Fruit fly (Drosophila melanogaster) whole organism, embryonic: ENCODE results near the gene cry.

Experiments used
- Asciz ChIP-seq: fragments of 200-800 bp; sonication (Bioruptor generic); optimal IDR thresholded peaks from 2 replicates; lab custom pipeline; 2017; ENCODE audit warnings: missing biosample characterization, mild to moderate bottlenecking, missing genetic modification characterization, missing genetic modification reagents
- B-H2 ChIP-seq: fragments of 200-800 bp; sonication (Bioruptor generic); optimal IDR thresholded peaks from 2 replicates; lab custom pipeline; 2018; ENCODE audit warnings: missing biosample characterization, mild to moderate bottlenecking, missing genetic modification characterization
- CG14710 ChIP-seq: fragments of 200-800 bp; sonication (Bioruptor generic); optimal IDR thresholded peaks from 3 replicates; lab custom pipeline; 2019; ENCODE audit warnings: missing biosample characterization, mild to moderate bottlenecking, missing genetic modification characterization, moderate library complexity
- CG15479 ChIP-seq: fragments of 200-800 bp; sonication (Bioruptor generic); optimal IDR thresholded peaks from 3 replicates; lab custom pipeline; 2019; ENCODE audit warnings: missing biosample characterization, mild to moderate bottlenecking, missing genetic modification characterization, moderate library complexity
- CG17361 ChIP-seq: fragments of 200-800 bp; sonication (Bioruptor generic); IDR thresholded peaks from 3 replicates; pipeline ENCODE4 v1.3.6; 2022; ENCODE audit warnings: missing biosample characterization, missing genetic modification characterization
- CG17385 ChIP-seq: fragments of 200-800 bp; sonication (Bioruptor generic); optimal IDR thresholded peaks from 3 replicates; lab custom pipeline; 2018; ENCODE audit warnings: missing biosample characterization, mild to moderate bottlenecking, missing genetic modification characterization
- CG17612 ChIP-seq: fragments of 200-800 bp; sonication (Bioruptor generic); IDR thresholded peaks from 2 replicates; pipeline ENCODE4 v1.3.6; 2022; ENCODE audit warnings: missing biosample characterization, missing genetic modification characterization
- CG17912 ChIP-seq: fragments of 200-800 bp; sonication (Bioruptor generic); optimal IDR thresholded peaks from 2 replicates; lab custom pipeline; 2018; ENCODE audit warnings: missing biosample characterization, mild to moderate bottlenecking, missing genetic modification characterization
- CG2875 ChIP-seq: fragments of 200-800 bp; sonication (Bioruptor generic); optimal IDR thresholded peaks from 2 replicates; lab custom pipeline; 2017; ENCODE audit warnings: missing biosample characterization, mild to moderate bottlenecking, missing genetic modification characterization, missing genetic modification reagents
- CG32767 ChIP-seq: fragments of 200-800 bp; sonication (Bioruptor generic); IDR thresholded peaks from 2 replicates; pipeline ENCODE4 v1.3.6; 2022; ENCODE audit warnings: missing biosample characterization, missing genetic modification characterization
- CG33557 ChIP-seq: fragments of 200-800 bp; sonication (Bioruptor generic); optimal IDR thresholded peaks from 2 replicates; lab custom pipeline; 2019; ENCODE audit warnings: missing biosample characterization, mild to moderate bottlenecking, missing genetic modification characterization, moderate library complexity
- CG34224 ChIP-seq: fragments of 200-800 bp; sonication (Bioruptor generic); IDR thresholded peaks from 3 replicates; pipeline ENCODE4 v1.3.6; 2022; ENCODE audit warnings: missing biosample characterization, missing genetic modification characterization; ENCODE audit not compliant: partially characterized antibody
- CG3847 ChIP-seq: fragments of 200-800 bp; sonication (Bioruptor generic); IDR thresholded peaks from 2 replicates; pipeline ENCODE4 v1.3.6; 2022; ENCODE audit warnings: missing biosample characterization, missing genetic modification characterization
- CG4617 ChIP-seq: fragments of 200-800 bp; sonication (Bioruptor generic); optimal IDR thresholded peaks from 3 replicates; lab custom pipeline; 2016; ENCODE audit warnings: missing biosample characterization, missing genetic modification characterization, borderline replicate concordance
- CG6272 ChIP-seq: fragments of 200-800 bp; sonication (Bioruptor generic); IDR thresholded peaks from 2 replicates; pipeline ENCODE4 v1.3.6; 2022; ENCODE audit warnings: missing biosample characterization, missing genetic modification characterization
- D ChIP-seq, 2 experiments: fragments of 200-800 bp in 1 of 2; fragments of >200 bp in 1 of 2; sonication (Bioruptor generic) in 1 of 2; optimal IDR thresholded peaks; 2 replicates in 1 of 2; 3 replicates in 1 of 2; lab custom pipeline; 2017; ENCODE audit warnings: mild to moderate bottlenecking in 1 of 2, missing biosample characterization in 1 of 2, missing genetic modification characterization in 1 of 2, missing genetic modification reagents in 1 of 2
- Dfd ChIP-seq, 2 experiments: fragments of >200 bp; optimal IDR thresholded peaks; 2 replicates each; lab custom pipeline; 2017; ENCODE audit warnings: missing biosample characterization in 2 of 2, missing genetic modification characterization in 2 of 2
- Dip2 ChIP-seq: fragments of 200-800 bp; sonication (Bioruptor generic); IDR thresholded peaks from 2 replicates; pipeline ENCODE4 v1.3.6; 2022; ENCODE audit warnings: missing biosample characterization, missing genetic modification characterization
- E2f1 ChIP-seq: fragments of 200-800 bp; sonication (Bioruptor generic); IDR thresholded peaks from 2 replicates; pipeline ENCODE4 v1.3.6; 2022; ENCODE audit warnings: missing biosample characterization, missing genetic modification characterization
- Fer1 ChIP-seq: fragments of 200-800 bp; sonication (Bioruptor generic); optimal IDR thresholded peaks from 2 replicates; lab custom pipeline; 2017; ENCODE audit warnings: missing biosample characterization, mild to moderate bottlenecking, missing genetic modification characterization
- Gsc ChIP-seq: fragments of 200-800 bp; sonication (Bioruptor generic); IDR thresholded peaks from 2 replicates; pipeline ENCODE4 v1.3.6; 2022; ENCODE audit warnings: missing biosample characterization, missing genetic modification characterization
- HHEX ChIP-seq: fragments of 200-800 bp; sonication (Bioruptor generic); optimal IDR thresholded peaks from 3 replicates; lab custom pipeline; 2017; ENCODE audit warnings: missing biosample characterization, mild to moderate bottlenecking, missing genetic modification characterization, missing genetic modification reagents
- HmgD ChIP-seq: fragments of 200-800 bp; sonication (Bioruptor generic); optimal IDR thresholded peaks from 3 replicates; lab custom pipeline; 2016; ENCODE audit warnings: missing biosample characterization, missing genetic modification characterization
- Hr39 ChIP-seq: fragments of >200 bp; optimal IDR thresholded peaks from 2 replicates; lab custom pipeline; 2017
- Mad ChIP-seq: fragments of 200-800 bp; sonication (Bioruptor generic); optimal IDR thresholded peaks from 2 replicates; lab custom pipeline; 2016; ENCODE audit warnings: missing biosample characterization, missing genetic modification characterization
- Max ChIP-seq: fragments of 200-800 bp; sonication (Bioruptor generic); optimal IDR thresholded peaks from 2 replicates; lab custom pipeline; 2016; ENCODE audit warnings: missing biosample characterization, mild to moderate bottlenecking, missing genetic modification characterization
- NFAT ChIP-seq: fragments of 200-800 bp; sonication (Bioruptor generic); IDR thresholded peaks from 2 replicates; pipeline ENCODE4 v1.3.6; 2022; ENCODE audit warnings: missing biosample characterization, missing genetic modification characterization
- Sry-β ChIP-seq: fragments of 200-800 bp; sonication (Bioruptor generic); optimal IDR thresholded peaks from 2 replicates; lab custom pipeline; 2018; ENCODE audit warnings: missing biosample characterization, mild to moderate bottlenecking, missing genetic modification characterization, moderate library complexity
- bcd ChIP-seq: fragments of 200-800 bp; sonication (Bioruptor generic); optimal IDR thresholded peaks from 2 replicates; lab custom pipeline; 2017; ENCODE audit warnings: missing biosample characterization, mild to moderate bottlenecking, missing genetic modification characterization
- bsh ChIP-seq, 2 experiments: fragments of 200-800 bp; sonication (Bioruptor generic); optimal IDR thresholded peaks; 2 replicates each; lab custom pipeline; 2017 to 2018; ENCODE audit warnings: mild to moderate bottlenecking in 2 of 2, missing biosample characterization in 2 of 2, missing genetic modification characterization in 2 of 2, moderate library complexity in 1 of 2
- cwo ChIP-seq: fragments of 200-800 bp; sonication (Bioruptor generic); optimal IDR thresholded peaks from 3 replicates; lab custom pipeline; 2017; ENCODE audit warnings: missing biosample characterization, missing genetic modification characterization, mild to moderate bottlenecking, moderate library complexity, missing genetic modification reagents
- danr ChIP-seq: fragments of 200-800 bp; sonication (Bioruptor generic); IDR thresholded peaks from 2 replicates; pipeline ENCODE4 v1.3.6; 2022; ENCODE audit warnings: missing biosample characterization, missing genetic modification characterization
- dimm ChIP-seq: fragments of 200-800 bp; sonication (Bioruptor generic); IDR thresholded peaks from 2 replicates; pipeline ENCODE4 v1.3.6; 2022; ENCODE audit warnings: missing biosample characterization, missing genetic modification characterization
- dm ChIP-seq: fragments of 200-800 bp; sonication (Bioruptor generic); optimal IDR thresholded peaks from 3 replicates; lab custom pipeline; 2016; ENCODE audit warnings: missing biosample characterization, missing genetic modification characterization
- dmrt11E ChIP-seq: fragments of 200-800 bp; sonication (Bioruptor generic); optimal IDR thresholded peaks from 3 replicates; lab custom pipeline; 2018; ENCODE audit warnings: missing biosample characterization, mild to moderate bottlenecking, missing genetic modification characterization, moderate library complexity
- fd64A ChIP-seq: fragments of 200-800 bp; sonication (Bioruptor generic); optimal IDR thresholded peaks from 3 replicates; lab custom pipeline; 2018; ENCODE audit warnings: missing biosample characterization, mild to moderate bottlenecking, missing genetic modification characterization
- grau ChIP-seq: fragments of 200-800 bp; optimal IDR thresholded peaks from 3 replicates; lab custom pipeline; 2019; ENCODE audit warnings: missing biosample characterization, mild to moderate bottlenecking, missing genetic modification characterization, moderate library complexity
- gt ChIP-seq: fragments of 200-800 bp; sonication (Bioruptor generic); IDR thresholded peaks from 2 replicates; pipeline ENCODE4 v1.3.6; 2022; ENCODE audit warnings: missing biosample characterization, missing genetic modification characterization
- inv ChIP-seq: fragments of 200-800 bp; sonication (Bioruptor generic); IDR thresholded peaks from 2 replicates; pipeline ENCODE4 v1.3.6; 2022; ENCODE audit warnings: missing biosample characterization, missing genetic modification characterization; ENCODE audit not compliant: partially characterized antibody
- lov ChIP-seq, 2 experiments: fragments of 200-800 bp in 1 of 2; fragments of >200 bp in 1 of 2; sonication (Bioruptor generic) in 1 of 2; IDR thresholded peaks in 1 of 2; optimal IDR thresholded peaks in 1 of 2; 2 replicates in 1 of 2; 3 replicates in 1 of 2; pipeline versions ENCODE4 v1.3.6 to Lab custom; 2017 to 2022; ENCODE audit warnings: missing biosample characterization in 1 of 2, missing genetic modification characterization in 1 of 2
- mld ChIP-seq: fragments of 200-800 bp; sonication (Bioruptor generic); IDR thresholded peaks from 3 replicates; pipeline ENCODE4 v1.3.6; 2022; ENCODE audit warnings: missing biosample characterization, missing genetic modification characterization; ENCODE audit not compliant: partially characterized antibody
- org-1 ChIP-seq: fragments of 200-800 bp; sonication (Bioruptor generic); optimal IDR thresholded peaks from 2 replicates; lab custom pipeline; 2017; ENCODE audit warnings: missing biosample characterization, missing genetic modification characterization
- pum ChIP-seq: fragments of 200-800 bp; sonication (Bioruptor generic); optimal IDR thresholded peaks from 2 replicates; lab custom pipeline; 2016; ENCODE audit warnings: missing biosample characterization, missing genetic modification characterization
- slou ChIP-seq: fragments of 200-800 bp; sonication (Bioruptor generic); optimal IDR thresholded peaks from 3 replicates; lab custom pipeline; 2016; ENCODE audit warnings: missing biosample characterization, missing genetic modification characterization
- slp2 ChIP-seq: fragments of 200-800 bp; sonication (Bioruptor generic); optimal IDR thresholded peaks from 2 replicates; lab custom pipeline; 2016; ENCODE audit warnings: missing biosample characterization, missing genetic modification characterization
- sna ChIP-seq: fragments of 200-800 bp; sonication (Bioruptor generic); IDR thresholded peaks from 2 replicates; pipeline ENCODE4 v1.3.6; 2022; ENCODE audit warnings: missing biosample characterization, missing genetic modification characterization; ENCODE audit not compliant: partially characterized antibody
- toy ChIP-seq: fragments of 200-800 bp; sonication (Bioruptor generic); IDR thresholded peaks from 2 replicates; pipeline ENCODE4 v1.3.6; 2022; ENCODE audit warnings: missing biosample characterization, missing genetic modification characterization
- wor ChIP-seq: fragments of 200-800 bp; sonication (Bioruptor generic); IDR thresholded peaks from 2 replicates; pipeline ENCODE4 v1.3.6; 2022; ENCODE audit warnings: missing biosample characterization, missing genetic modification characterization

The cry gene

DNA sequence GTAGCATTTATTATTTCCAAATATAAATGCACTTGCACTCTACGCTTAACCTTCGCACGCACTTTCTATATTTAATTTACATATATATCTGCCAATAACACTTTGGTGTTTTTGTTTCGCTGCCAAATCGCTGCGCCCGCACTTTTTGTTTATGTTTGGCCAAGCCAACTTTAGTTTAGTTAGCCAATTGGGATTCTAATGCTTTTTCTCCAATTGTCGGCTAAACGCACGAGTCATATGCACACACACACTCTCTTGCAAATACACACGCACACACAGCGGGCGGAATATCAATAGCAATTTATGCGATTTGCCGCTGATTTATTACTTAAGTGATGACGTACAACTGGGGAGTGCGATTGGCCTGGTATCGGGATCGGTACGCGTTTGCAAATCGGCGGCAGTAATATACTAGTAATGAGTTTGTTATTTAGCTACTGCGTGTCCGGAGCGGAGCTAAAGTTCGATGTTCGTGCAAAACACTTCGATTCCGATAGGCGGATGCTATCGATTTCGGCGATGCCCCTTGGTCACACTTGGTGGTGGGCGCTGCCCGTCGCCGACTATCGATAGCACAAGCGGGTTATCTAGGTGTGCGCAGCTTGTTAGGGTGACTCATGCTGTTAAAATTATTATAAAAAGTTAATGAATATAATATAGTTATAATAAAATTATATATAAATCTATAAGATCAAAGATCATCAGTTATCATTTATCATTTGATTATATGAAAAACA is 14.4 kb downstream of the cry start, which contains the start of gene vib (continued):
- TF ChIP-seq mld (peak; percentile 81), CG15479 (GFP tag; lab: Kevin White, UChicago) (no peak), CG4617 (GFP tag; lab: Kevin White, UChicago) (peak; percentile 58), Dfd (GFP tag; optimal IDR thresholded peaks at IDR 0.05; lab: Kevin White, UChicago) (no peak), Fer1 (peak; percentile 67), CG17612 (GFP tag; lab: Robert Waterston, UW) (no peak), slp2 (GFP tag; lab: Kevin White, UChicago) (no peak), CG6272 (GFP tag; lab: Robert Waterston, UW) (peak; percentile 65), CG14710 (tag; lab: Kevin White, UChicago) (peak; percentile 68), Max (GFP tag; lab: Kevin White, UChicago) (peak; percentile 35), grau (peak; percentile 63), NFAT (peak; percentile 61; the same call in 1 of the 2 replicates), D (optimal IDR thresholded peaks at IDR 0.05; lab: Kevin White, UChicago) (no peak), D (GFP tag; optimal IDR thresholded peaks at IDR 0.05; lab: Kevin White, UChicago) (no peak), Hr39 (lab: Kevin White, UChicago) (no peak), fd64A (GFP tag; lab: Kevin White, UChicago) (no peak), cwo (GFP tag; lab: Kevin White, UChicago) (peak; percentile 17), dimm (GFP tag; lab: Robert Waterston, UW) (no peak), danr (GFP tag; lab: Robert Waterston, UW) (no peak), CG34224 (GFP tag; lab: Robert Waterston, UW) (peak; percentile 89), slou (GFP tag; lab: Kevin White, UChicago) (no peak), Gsc (no peak), wor (GFP tag; lab: Robert Waterston, UW) (no peak), CG3847 (GFP tag; lab: Robert Waterston, UW) (peak; percentile 59), B-H2 (GFP tag; lab: Kevin White, UChicago) (no peak), dm (GFP tag; lab: Kevin White, UChicago) (peak; percentile 25), toy (GFP tag; lab: Robert Waterston, UW) (no peak), org-1 (GFP tag; lab: Kevin White, UChicago) (no peak), CG32767 (GFP tag; lab: Robert Waterston, UW) (peak; percentile 54; the same call in 1 of the 2 replicates), Sry-β (GFP tag; lab: Kevin White, UChicago) (peak; percentile 77), Mad (GFP tag; lab: Kevin White, UChicago) (peak; percentile 14), lov (optimal IDR thresholded peaks at IDR 0.05; lab: Kevin White, UChicago) (no peak), lov (GFP tag; IDR thresholded peaks at IDR 0.05; lab: Robert Waterston, UW) (no peak), HmgD (no peak), bcd (GFP tag; lab: Kevin White, UChicago) (peak; percentile 27), gt (no peak), Asciz (GFP tag; lab: Kevin White, UChicago) (no peak), bsh (GFP tag; optimal IDR thresholded peaks at IDR 0.05; lab: Kevin White, UChicago) (peak in 1 of 2 experiments; percentile 61), HHEX (GFP tag; lab: Kevin White, UChicago) (peak; percentile 57), Dip2 (GFP tag; lab: Robert Waterston, UW) (no peak), sna (GFP tag; lab: Robert Waterston, UW) (peak; percentile 89), CG2875 (GFP tag; lab: Kevin White, UChicago) (no peak), CG17912 (GFP tag; lab: Kevin White, UChicago) (no peak), CG33557 (GFP tag; lab: Kevin White, UChicago) (no peak), CG17361 (peak; percentile 75; the same call in 2 of the 3 replicates), pum (no peak), E2f1 (GFP tag; lab: Robert Waterston, UW) (peak; percentile 40; the same call in 1 of the 2 replicates), dmrt11E (tag; lab: Kevin White, UChicago) (peak; percentile 29), CG17385 (GFP tag; lab: Kevin White, UChicago) (no peak), inv (GFP tag; lab: Robert Waterston, UW) (peak; percentile 87)
